Fruit fly (Drosophila melanogaster) whole organism, wandering third instar larva: ENCODE data around the gene cyr.

ENCODE experiments used
- Abd-B ChIP-seq: fragments of >200 bp; optimal IDR thresholded peaks from 2 replicates; lab custom pipeline; 2017; ENCODE audit warnings: missing biosample characterization, missing genetic modification characterization
- CG32264 ChIP-seq: fragments of 200-800 bp; sonication (Bioruptor generic); optimal IDR thresholded peaks from 2 replicates; lab custom pipeline; 2016; ENCODE audit warnings: missing biosample characterization, missing genetic modification characterization
- CG9705 ChIP-seq: fragments of 200-800 bp; sonication (Bioruptor generic); optimal IDR thresholded peaks from 2 replicates; lab custom pipeline; 2018; ENCODE audit warnings: missing biosample characterization, mild to moderate bottlenecking, missing genetic modification characterization
- CrebA ChIP-seq: fragments of 200-800 bp; sonication (Bioruptor generic); optimal IDR thresholded peaks from 2 replicates; lab custom pipeline; 2016; ENCODE audit warnings: missing biosample characterization, mild to moderate bottlenecking, missing genetic modification characterization, borderline replicate concordance
- Dfd ChIP-seq: fragments of >200 bp; optimal IDR thresholded peaks from 2 replicates; lab custom pipeline; 2017; ENCODE audit warnings: missing biosample characterization, missing genetic modification characterization
- Dif ChIP-seq: fragments of 200-275, 200-300 bp; sonication (Bioruptor generic); optimal IDR thresholded peaks from 2 replicates; lab custom pipeline; 2018; ENCODE audit warnings: missing biosample characterization, missing genetic modification characterization; ENCODE audit not compliant: partially characterized antibody
- GATAd ChIP-seq: sonication (Bioruptor generic); optimal IDR thresholded peaks from 2 replicates; lab custom pipeline; 2016; ENCODE audit warnings: missing biosample characterization, missing genetic modification characterization
- HLH106 ChIP-seq: fragments of 200-800 bp; optimal IDR thresholded peaks from 3 replicates; lab custom pipeline; 2019; ENCODE audit warnings: missing biosample characterization, mild to moderate bottlenecking, missing genetic modification characterization, moderate library complexity
- Hnf4 ChIP-seq: fragments of 200-800 bp; sonication (Bioruptor generic); optimal IDR thresholded peaks from 2 replicates; lab custom pipeline; 2016; ENCODE audit warnings: missing biosample characterization, mild to moderate bottlenecking, missing genetic modification characterization
- Hr78 ChIP-seq: fragments of >200 bp; optimal IDR thresholded peaks from 2 replicates; lab custom pipeline; 2017; ENCODE audit warnings: missing biosample characterization, missing genetic modification characterization
- Hr83 ChIP-seq: fragments of 200-300 bp; sonication (Bioruptor generic); optimal IDR thresholded peaks from 2 replicates; lab custom pipeline; 2016; ENCODE audit warnings: missing biosample characterization, mild to moderate bottlenecking, missing genetic modification characterization, moderate library complexity; ENCODE audit not compliant: poor library complexity, severe bottlenecking
- Jra ChIP-seq: sonication (Bioruptor generic); optimal IDR thresholded peaks from 2 replicates; lab custom pipeline; 2016; ENCODE audit warnings: missing biosample characterization, missing genetic modification characterization
- Mio ChIP-seq: sonication (Bioruptor generic); optimal IDR thresholded peaks from 2 replicates; lab custom pipeline; 2016; ENCODE audit warnings: missing biosample characterization, missing genetic modification characterization
- Myc ChIP-seq: fragments of >200 bp; optimal IDR thresholded peaks from 2 replicates; lab custom pipeline; 2017
- N ChIP-seq: fragments of >200 bp; optimal IDR thresholded peaks from 2 replicates; lab custom pipeline; 2018; ENCODE audit warnings: missing biosample characterization, missing external identifiers, missing genetic modification characterization
- OdsH ChIP-seq: fragments of 200-800 bp; sonication (Bioruptor generic); optimal IDR thresholded peaks from 2 replicates; lab custom pipeline; 2016; ENCODE audit warnings: missing biosample characterization, mild to moderate bottlenecking, missing genetic modification characterization
- Rel ChIP-seq, 2 experiments: fragments of 200-800 bp; sonication (Bioruptor generic) in 1 of 2; optimal IDR thresholded peaks; 2 replicates in 1 of 2; 3 replicates in 1 of 2; lab custom pipeline; 2016 to 2019; ENCODE audit warnings: mild to moderate bottlenecking in 2 of 2, missing biosample characterization in 2 of 2, missing genetic modification characterization in 2 of 2, moderate library complexity in 1 of 2
- Sp1 ChIP-seq: fragments of 200-800 bp; sonication (Bioruptor generic); optimal IDR thresholded peaks from 3 replicates; lab custom pipeline; 2019; ENCODE audit warnings: missing biosample characterization, mild to moderate bottlenecking, missing genetic modification characterization, moderate library complexity
- Vsx2 ChIP-seq: fragments of 200-300, 225-300 bp; sonication (Bioruptor generic); optimal IDR thresholded peaks from 2 replicates; lab custom pipeline; 2018; ENCODE audit warnings: missing biosample characterization, missing genetic modification characterization; ENCODE audit not compliant: partially characterized antibody
- br ChIP-seq: fragments of 200-800 bp; sonication (Bioruptor generic); optimal IDR thresholded peaks from 2 replicates; lab custom pipeline; 2016; ENCODE audit warnings: missing biosample characterization, missing genetic modification characterization
- brk ChIP-seq: fragments of 200-800 bp; sonication (Bioruptor generic); optimal IDR thresholded peaks from 2 replicates; lab custom pipeline; 2016; ENCODE audit warnings: missing biosample characterization, mild to moderate bottlenecking, missing genetic modification characterization
- dl ChIP-seq, 2 experiments: fragments of 175-275, 200-275 bp in 1 of 2; fragments of 200-275 bp in 1 of 2; sonication (Bioruptor generic); optimal IDR thresholded peaks; lab custom pipeline; 2018; ENCODE audit warnings: mild to moderate bottlenecking in 2 of 2, missing biosample characterization in 2 of 2, missing genetic modification characterization in 2 of 2, moderate library complexity in 2 of 2; ENCODE audit not compliant: partially characterized antibody in 2 of 2, insufficient read depth in 1 of 2
- dmrt93B ChIP-seq: fragments of 200-800 bp; sonication (Bioruptor generic); optimal IDR thresholded peaks from 2 replicates; lab custom pipeline; 2018; ENCODE audit warnings: missing biosample characterization, mild to moderate bottlenecking, missing genetic modification characterization
- dsf ChIP-seq: sonication (Bioruptor generic); optimal IDR thresholded peaks from 2 replicates; lab custom pipeline; 2016; ENCODE audit warnings: missing biosample characterization, missing genetic modification characterization, borderline replicate concordance
- ey ChIP-seq: fragments of 200-800 bp; sonication (Bioruptor generic); optimal IDR thresholded peaks from 2 replicates; lab custom pipeline; 2016; ENCODE audit warnings: missing biosample characterization, missing genetic modification characterization
- foxo ChIP-seq, 2 experiments: fragments of 200-800 bp; sonication (Bioruptor generic); optimal IDR thresholded peaks; 2 replicates in 1 of 2; 3 replicates in 1 of 2; lab custom pipeline; 2016 to 2017; ENCODE audit warnings: missing biosample characterization in 2 of 2, missing genetic modification characterization in 2 of 2
- fru ChIP-seq: fragments of 200-800 bp; sonication (Bioruptor generic); optimal IDR thresholded peaks from 3 replicates; lab custom pipeline; 2016; ENCODE audit warnings: missing biosample characterization, mild to moderate bottlenecking, missing genetic modification characterization
- h ChIP-seq: fragments of 200-800 bp; sonication (Bioruptor generic); optimal IDR thresholded peaks from 3 replicates; lab custom pipeline; 2016; ENCODE audit warnings: missing biosample characterization, mild to moderate bottlenecking, missing genetic modification characterization
- jim ChIP-seq: fragments of 175-275, 200-325 bp; sonication (Bioruptor generic); optimal IDR thresholded peaks from 2 replicates; lab custom pipeline; 2016; ENCODE audit warnings: missing biosample characterization, mild to moderate bottlenecking, missing genetic modification characterization
- lola ChIP-seq: fragments of >200 bp; optimal IDR thresholded peaks from 2 replicates; lab custom pipeline; 2017; ENCODE audit warnings: missing biosample characterization, missing genetic modification characterization
- pan ChIP-seq: fragments of >200 bp; optimal IDR thresholded peaks from 2 replicates; lab custom pipeline; 2017
- psq ChIP-seq: fragments of 200-800 bp; sonication (Bioruptor generic); optimal IDR thresholded peaks from 3 replicates; lab custom pipeline; 2017; ENCODE audit warnings: missing biosample characterization, mild to moderate bottlenecking, missing genetic modification characterization, moderate library complexity
- rgr ChIP-seq: fragments of 200-800 bp; sonication (Bioruptor generic); optimal IDR thresholded peaks from 3 replicates; lab custom pipeline; 2016; ENCODE audit warnings: missing biosample characterization, mild to moderate bottlenecking, missing genetic modification characterization
- sage ChIP-seq: fragments of 200-800 bp; sonication (Bioruptor generic); optimal IDR thresholded peaks from 2 replicates; lab custom pipeline; 2016; ENCODE audit warnings: missing biosample characterization, mild to moderate bottlenecking, missing genetic modification characterization
- sv ChIP-seq: fragments of 200-800 bp; sonication (Bioruptor generic); optimal IDR thresholded peaks from 3 replicates; lab custom pipeline; 2016; ENCODE audit warnings: missing biosample characterization, missing genetic modification characterization
- tai ChIP-seq: sonication (Bioruptor generic); optimal IDR thresholded peaks from 2 replicates; lab custom pipeline; 2016; ENCODE audit warnings: missing biosample characterization, missing genetic modification characterization
- usp ChIP-seq: fragments of >200 bp; optimal IDR thresholded peaks from 2 replicates; lab custom pipeline; 2017; ENCODE audit warnings: missing biosample characterization, missing genetic modification characterization
- woc ChIP-seq: sonication (Bioruptor generic); optimal IDR thresholded peaks from 2 replicates; lab custom pipeline; 2016; ENCODE audit warnings: missing biosample characterization, mild to moderate bottlenecking, missing genetic modification characterization

Gene cyr

DNA sequence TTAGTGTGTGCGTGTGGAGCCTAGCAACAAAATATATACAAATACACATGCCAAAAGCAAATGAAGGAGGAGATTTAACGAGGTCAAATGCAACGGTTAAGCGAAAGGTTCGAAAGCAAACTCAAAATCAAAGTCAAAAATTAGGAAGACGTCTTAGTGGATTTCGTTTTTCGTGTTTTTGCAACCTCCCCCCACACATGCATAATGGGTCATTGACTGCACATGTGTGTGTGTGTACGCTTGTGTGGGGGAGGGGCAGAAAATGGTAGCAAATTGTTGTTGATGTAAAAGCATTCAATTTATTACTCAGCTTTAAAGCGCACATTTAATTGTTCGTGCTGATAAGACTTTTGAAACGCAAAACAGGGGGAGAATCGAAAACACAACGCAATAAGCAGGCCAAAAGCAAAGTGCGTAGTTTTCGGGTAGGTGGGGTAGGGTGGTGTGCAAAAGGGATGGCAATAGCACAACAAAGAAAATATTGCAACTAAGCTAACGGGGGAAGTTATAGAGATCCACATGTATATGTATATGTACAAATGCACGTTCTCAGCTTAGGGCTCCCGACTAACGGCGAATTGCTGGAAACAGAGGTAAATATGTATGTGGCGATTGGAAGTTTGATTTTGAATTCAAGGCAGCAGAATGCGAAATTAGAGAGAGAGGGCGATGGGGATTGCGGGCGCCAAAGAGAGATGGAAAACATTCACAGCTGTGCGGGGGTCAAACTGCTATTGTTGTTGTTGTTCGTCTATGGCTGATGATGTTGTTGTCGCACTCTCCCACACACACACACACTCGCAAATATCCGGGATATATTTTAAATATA is 42.4 kb downstream of the cyr start:
- TF ChIP-seq Rel (GFP tag; optimal IDR thresholded peaks at IDR 0.05; lab: Kevin White, UChicago): no peak
- peak; percentile 89 for TF ChIP-seq Rel (tag; optimal IDR thresholded peaks at IDR 0.05; lab: Kevin White, UChicago)
- TF ChIP-seq sv (GFP tag; lab: Kevin White, UChicago): no peak
- TF ChIP-seq tai (GFP tag; lab: Kevin White, UChicago): peak; percentile 20
- no peak for TF ChIP-seq foxo (GFP tag; optimal IDR thresholded peaks at IDR 0.05; lab: Kevin White, UChicago)
- TF ChIP-seq Mio: no peak
- TF ChIP-seq, all 38 proteins: peak for 2

DNA sequence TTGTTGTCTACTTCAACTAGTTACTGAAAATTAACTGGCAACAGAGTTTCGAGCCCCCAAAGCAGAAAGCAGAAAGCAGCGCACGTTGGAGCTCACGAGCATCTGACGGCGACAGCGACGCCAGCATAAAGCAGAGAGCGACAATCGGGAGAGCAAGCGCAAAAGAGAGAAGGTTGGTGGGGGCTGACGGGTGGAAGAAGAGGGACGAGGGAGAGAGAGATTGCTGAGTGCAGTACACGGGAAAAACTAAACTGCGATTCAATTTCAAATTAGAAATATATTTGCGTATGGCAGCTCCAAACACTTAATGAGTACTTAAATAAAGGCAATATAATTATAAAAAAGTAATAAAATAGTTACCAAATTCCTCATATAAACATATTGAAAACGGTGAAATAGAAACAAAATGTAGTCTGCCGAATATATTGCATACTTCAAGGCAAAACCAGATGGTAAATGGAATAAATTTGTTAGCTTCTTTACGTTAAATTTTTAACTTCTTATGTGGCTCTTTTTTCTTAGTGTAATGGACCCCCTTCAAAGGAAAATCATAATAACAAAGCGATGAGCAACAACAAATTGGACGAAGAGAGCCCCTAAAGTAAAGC is 43.3 kb downstream of the cyr start:
- TF ChIP-seq Dfd (GFP tag; lab: Kevin White, UChicago) (peak; percentile 76), N (GFP tag; lab: Kevin White, UChicago) (no peak), Rel (GFP tag; optimal IDR thresholded peaks at IDR 0.05; lab: Kevin White, UChicago) (no peak), Rel (tag; optimal IDR thresholded peaks at IDR 0.05; lab: Kevin White, UChicago) (peak; percentile 80), psq (GFP tag; lab: Kevin White, UChicago) (peak; percentile 92), Abd-B (GFP tag; lab: Kevin White, UChicago) (no peak), sage (GFP tag; lab: Kevin White, UChicago) (peak; percentile 89), OdsH (GFP tag; lab: Kevin White, UChicago) (peak; percentile 92), sv (GFP tag; lab: Kevin White, UChicago) (peak; percentile 86), rgr (GFP tag; lab: Kevin White, UChicago) (peak; percentile 91), HLH106 (tag; lab: Kevin White, UChicago) (peak; percentile 97), CrebA (GFP tag; lab: Kevin White, UChicago) (no peak), Mio (no peak), Hnf4 (GFP tag; lab: Kevin White, UChicago) (peak; percentile 80), Dif (peak; percentile 90), Sp1 (GFP tag; lab: Kevin White, UChicago) (peak; percentile 97), fru (GFP tag; lab: Kevin White, UChicago) (peak; percentile 89), CG9705 (GFP tag; lab: Kevin White, UChicago) (peak; percentile 95), usp (GFP tag; lab: Kevin White, UChicago) (no peak), foxo (GFP tag; optimal IDR thresholded peaks at IDR 0.05; lab: Kevin White, UChicago) (peak in 1 of 2 experiments; percentile 94), ey (GFP tag; lab: Kevin White, UChicago) (peak; percentile 86), dmrt93B (GFP tag; lab: Kevin White, UChicago) (peak; percentile 95), lola (GFP tag; lab: Kevin White, UChicago) (no peak), CG32264 (peak; percentile 53), dl (GFP tag; optimal IDR thresholded peaks at IDR 0.05; lab: Kevin White, UChicago; ENCODE audit: insufficient read depth in 1 of 2, partially characterized antibody in 2 of 2) (peak; percentile 68 to 81), Hr78 (GFP tag; lab: Kevin White, UChicago) (no peak), GATAd (GFP tag; lab: Kevin White, UChicago) (peak; percentile 9), brk (GFP tag; lab: Kevin White, UChicago) (peak; percentile 81), woc (GFP tag; lab: Kevin White, UChicago) (peak; percentile 86), br (GFP tag; lab: Kevin White, UChicago) (peak; percentile 89), dsf (peak; percentile 29), Jra (GFP tag; lab: Kevin White, UChicago) (peak; percentile 36), h (GFP tag; lab: Kevin White, UChicago) (peak; percentile 93), tai (GFP tag; lab: Kevin White, UChicago) (peak; percentile 80)

- TF ChIP-seq fru (GFP tag; lab: Kevin White, UChicago): peak; percentile 99
- TF ChIP-seq tai (GFP tag; lab: Kevin White, UChicago): peak; percentile 78
- TF ChIP-seq Rel (GFP tag; optimal IDR thresholded peaks at IDR 0.05; lab: Kevin White, UChicago): peak; percentile 88
- peak; percentile 83 for TF ChIP-seq Rel (tag; optimal IDR thresholded peaks at IDR 0.05; lab: Kevin White, UChicago)
- no peak for TF ChIP-seq dl (GFP tag; optimal IDR thresholded peaks at IDR 0.05; lab: Kevin White, UChicago; ENCODE audit: insufficient read depth in 1 of 2, partially characterized antibody in 2 of 2)
- peak; percentile 93 for TF ChIP-seq br (GFP tag; lab: Kevin White, UChicago)
- no peak for TF ChIP-seq lola (GFP tag; lab: Kevin White, UChicago)
- TF ChIP-seq N (GFP tag; lab: Kevin White, UChicago): no peak
- TF ChIP-seq pan: no peak
- peak; percentile 32 for TF ChIP-seq CG9705 (GFP tag; lab: Kevin White, UChicago)
- peak; percentile 91 for TF ChIP-seq HLH106 (tag; lab: Kevin White, UChicago)
- peak; percentile 17 for TF ChIP-seq Vsx2 (GFP tag; lab: Kevin White, UChicago)
- peak; percentile 11 for TF ChIP-seq Hr83 (GFP tag; lab: Kevin White, UChicago)
- TF ChIP-seq jim: no peak
- peak; percentile 96 for TF ChIP-seq OdsH (GFP tag; lab: Kevin White, UChicago)
- TF ChIP-seq sage (GFP tag; lab: Kevin White, UChicago): peak; percentile 94
- peak; percentile 97 for TF ChIP-seq h (GFP tag; lab: Kevin White, UChicago)
- peak; percentile 66 for TF ChIP-seq Dif
- TF ChIP-seq Jra (GFP tag; lab: Kevin White, UChicago): peak; percentile 67
- TF ChIP-seq Dfd (GFP tag; lab: Kevin White, UChicago): peak; percentile 34
- TF ChIP-seq Hnf4 (GFP tag; lab: Kevin White, UChicago): peak; percentile 84
- peak; percentile 91 for TF ChIP-seq woc (GFP tag; lab: Kevin White, UChicago)
- TF ChIP-seq dsf: peak; percentile 20
- no peak for TF ChIP-seq CrebA (GFP tag; lab: Kevin White, UChicago)
- TF ChIP-seq Myc: no peak
Observed at dm6 chrX:8091017-8091620, 44.4 kb downstream of the cyr start.
